Worm (Caenorhabditis elegans) whole organism, L1 larva: ENCODE results near the gene catp-7.

ENCODE experiments used
- ama-1 ChIP-seq: fragments of 150-350 bp; optimal IDR thresholded peaks from 2 replicates; lab custom pipeline; 2014
- blmp-1 ChIP-seq: fragments of 150-350 bp; optimal IDR thresholded peaks from 2 replicates; lab custom pipeline; 2014; ENCODE audit warnings: missing biosample characterization, missing genetic modification characterization
- efl-1 ChIP-seq, 4 experiments: fragments of 150-350 bp; optimal IDR thresholded peaks in 3 of 4; peaks in 1 of 4; 1 replicate in 1 of 4; 2 replicates in 3 of 4; lab custom pipeline; 2014; ENCODE audit warnings: missing biosample characterization in 2 of 4, missing genetic modification characterization in 2 of 4, missing genetic modification reagents in 2 of 4
- fkh-10 ChIP-seq: sonication (generic microtip); optimal IDR thresholded peaks from 2 replicates; lab custom pipeline; 2017; ENCODE audit warnings: missing biosample characterization, missing genetic modification reagents, missing genetic modification characterization
- lin-14 ChIP-seq: fragments of 200-800 bp; sonication (Bioruptor generic); optimal IDR thresholded peaks from 2 replicates; lab custom pipeline; 2018; ENCODE audit warnings: mild to moderate bottlenecking, missing genetic modification characterization, moderate library complexity, missing compliant biosample characterization
- lin-39 ChIP-seq: fragments of 150-350 bp; optimal IDR thresholded peaks from 2 replicates; lab custom pipeline; 2014; ENCODE audit warnings: missing biosample characterization, missing genetic modification reagents, missing genetic modification characterization
- nhr-237 ChIP-seq: fragments of 150-350 bp; optimal IDR thresholded peaks from 2 replicates; lab custom pipeline; 2014; ENCODE audit warnings: missing biosample characterization, missing genetic modification characterization
- nhr-28 ChIP-seq: fragments of 150-350 bp; optimal IDR thresholded peaks from 2 replicates; lab custom pipeline; 2014; ENCODE audit warnings: missing biosample characterization, missing genetic modification characterization
- nhr-76 ChIP-seq: sonication (generic microtip); optimal IDR thresholded peaks from 2 replicates; lab custom pipeline; 2017; ENCODE audit warnings: missing biosample characterization, missing genetic modification characterization
- nhr-77 ChIP-seq: fragments of 150-350 bp; optimal IDR thresholded peaks from 2 replicates; lab custom pipeline; 2014; ENCODE audit warnings: missing biosample characterization, missing genetic modification characterization
- nhr-85 ChIP-seq: sonication (generic microtip); peaks from one replicate; lab custom pipeline; 2016; ENCODE audit warnings: missing genetic modification characterization, inconsistent platforms, missing compliant biosample characterization
- tbx-2 ChIP-seq: sonication (generic microtip); optimal IDR thresholded peaks from 2 replicates; lab custom pipeline; 2016; ENCODE audit warnings: missing genetic modification characterization, missing compliant biosample characterization

- TF ChIP-seq blmp-1 (no peak), nhr-76 (tag; lab: Kevin White, UChicago) (no peak), nhr-85 (tag; lab: Kevin White, UChicago) (no peak), fkh-10 (no peak), lin-39 (tag; lab: Kevin White, UChicago) (no peak), nhr-28 (tag; lab: Kevin White, UChicago) (no peak), tbx-2 (no peak), efl-1 (optimal IDR thresholded peaks at IDR 0.05; lab: Kevin White, UChicago) (no peak), efl-1 (GFP tag; optimal IDR thresholded peaks at IDR 0.05 in 1 of 2; lab: Kevin White, UChicago) (no peak), lin-14 (GFP tag; lab: Kevin White, UChicago) (no peak), nhr-237 (no peak), ama-1 (lab: Kevin White, UChicago) (no peak), nhr-77 (tag; lab: Kevin White, UChicago) (no peak)
Observed at ce11 chrIV:8571138-8571537, 14.6 kb upstream of the catp-7 start, which contains the start of gene Y59H11AM.1.
